Fruit fly (Drosophila melanogaster): ENCODE results near the gene Non2.

Gene Non2

dm6 chr3L:2734363-2735160 is 32.2 kb upstream of the Non2 start (continued):
- TF ChIP-seq crol (GFP tag; IDR thresholded peaks at IDR 0.05): no peak
- TF ChIP-seq GATAe (GFP tag; conservative IDR thresholded peaks at IDR 0.05): peak; percentile 46; the same call in 1 of the 2 replicates
- TF ChIP-seq CG15479 (GFP tag; optimal IDR thresholded peaks at IDR 0.05): no peak
- TF ChIP-seq gsb (GFP tag; IDR thresholded peaks at IDR 0.05): no peak
- TF ChIP-seq CG16813 (GFP tag; IDR thresholded peaks at IDR 0.05; ENCODE audit: partially characterized antibody): no peak
- no peak for TF ChIP-seq bowl (GFP tag; IDR thresholded peaks at IDR 0.05)
- TF ChIP-seq scrt (GFP tag; optimal IDR thresholded peaks at IDR 0.05): no peak
- TF ChIP-seq dan (GFP tag; IDR thresholded peaks at IDR 0.05): no peak
- TF ChIP-seq exex (tag; optimal IDR thresholded peaks at IDR 0.05): peak; percentile 81
- no peak for TF ChIP-seq Dip3 (GFP tag; optimal IDR thresholded peaks at IDR 0.05)
- no peak for TF ChIP-seq CG5180 (GFP tag; optimal IDR thresholded peaks at IDR 0.05)
- TF ChIP-seq CG10267 (tag; optimal IDR thresholded peaks at IDR 0.05): no peak
- no peak for TF ChIP-seq Xrp1 (GFP tag; IDR thresholded peaks at IDR 0.05)
- TF ChIP-seq CG3281 (GFP tag; optimal IDR thresholded peaks at IDR 0.05): peak; percentile 11
- TF ChIP-seq Hr51 (GFP tag; optimal IDR thresholded peaks at IDR 0.05): peak in 1 of 2 experiments; percentile 18
- TF ChIP-seq btn (GFP tag; optimal IDR thresholded peaks at IDR 0.05): no peak
- TF ChIP-seq CG5245 (GFP tag; optimal IDR thresholded peaks at IDR 0.05): no peak

- no peak for TF ChIP-seq lmd (GFP tag; IDR thresholded peaks at IDR 0.05)
- no peak for TF ChIP-seq NfI (GFP tag; optimal IDR thresholded peaks at IDR 0.05)
- TF ChIP-seq Dad (GFP tag; optimal IDR thresholded peaks at IDR 0.05): no peak
- TF ChIP-seq tna (GFP tag; IDR thresholded peaks at IDR 0.05; ENCODE audit: partially characterized antibody): no peak
- TF ChIP-seq Sry-β (GFP tag; optimal IDR thresholded peaks at IDR 0.05): no peak
- no peak for TF ChIP-seq CG14965 (GFP tag; optimal IDR thresholded peaks at IDR 0.05; ENCODE audit: borderline replicate concordance)
- no peak for TF ChIP-seq ase (GFP tag; IDR thresholded peaks at IDR 0.05)
- TF ChIP-seq CG10462 (GFP tag; optimal IDR thresholded peaks at IDR 0.05): no peak
- TF ChIP-seq CG11696 (GFP tag; IDR thresholded peaks at IDR 0.05): no peak
- no peak for TF ChIP-seq CG14014 (GFP tag; IDR thresholded peaks at IDR 0.05)
- TF ChIP-seq dpn (GFP tag; optimal IDR thresholded peaks at IDR 0.05): no peak
- no peak for TF ChIP-seq fd96Cb (tag; optimal IDR thresholded peaks at IDR 0.05)
- TF ChIP-seq grn (GFP tag; optimal IDR thresholded peaks at IDR 0.05): no peak
- TF ChIP-seq Hr3 (GFP tag; optimal IDR thresholded peaks at IDR 0.05): no peak
- no peak for TF ChIP-seq dmrt11E (tag; optimal IDR thresholded peaks at IDR 0.05)
Observed at dm6 chr3L:2739450-2739849, 27.3 kb upstream of the Non2 start, which contains the start of gene Acp62F. Gene Acp62F, plus strand, starts transcription at chr3L:2739750.

dm6 chr3L:2743755-2744154 is 23.0 kb upstream of the Non2 start:
- TF ChIP-seq prd (optimal IDR thresholded peaks at IDR 0.05): no peak
- TF ChIP-seq prd (GFP tag; IDR thresholded peaks at IDR 0.05): no peak
- TF ChIP-seq Ets65A (GFP tag): peak; percentile 19
- no peak for TF ChIP-seq yki (optimal IDR thresholded peaks at IDR 0.05)
- peak; percentile 1 for TF ChIP-seq sd (tag; optimal IDR thresholded peaks at IDR 0.05)
- peak; percentile 24; the same call in 1 of the 2 replicates for TF ChIP-seq Dip2 (GFP tag; IDR thresholded peaks at IDR 0.05)
- peak; percentile 82 for TF ChIP-seq CTCF (GFP tag; optimal IDR thresholded peaks at IDR 0.05)

Data from whole organism, embryonic.